Fruit fly (Drosophila melanogaster) whole organism, adult: ENCODE data around the gene CG2256.

Experiments used
- CG11617 ChIP-seq: fragments of 200-800 bp; sonication (Bioruptor generic); optimal IDR thresholded peaks from 2 replicates; lab custom pipeline; 2017; ENCODE audit warnings: mild to moderate bottlenecking, missing biosample characterization, missing genetic modification reagents, missing genetic modification characterization
- CG12768 ChIP-seq: fragments of 200-800 bp; sonication (Bioruptor generic); optimal IDR thresholded peaks from 2 replicates; lab custom pipeline; 2017; ENCODE audit warnings: missing biosample characterization, missing genetic modification characterization, mild to moderate bottlenecking, moderate library complexity, missing genetic modification reagents
- CG14711 ChIP-seq: fragments of 200-800 bp; sonication (Bioruptor generic); optimal IDR thresholded peaks from 2 replicates; lab custom pipeline; 2018; ENCODE audit warnings: missing biosample characterization, mild to moderate bottlenecking, missing genetic modification characterization, moderate library complexity
- CG1620 ChIP-seq: fragments of 200-800 bp; sonication (Bioruptor generic); optimal IDR thresholded peaks from 2 replicates; lab custom pipeline; 2016; ENCODE audit warnings: missing biosample characterization, missing genetic modification characterization
- CG5204 ChIP-seq: fragments of 200-800 bp; sonication (Bioruptor generic); optimal IDR thresholded peaks from 2 replicates; lab custom pipeline; 2016; ENCODE audit warnings: missing biosample characterization, missing genetic modification characterization
- CG7045 ChIP-seq: fragments of 200-800 bp; sonication (Bioruptor generic); optimal IDR thresholded peaks from 2 replicates; lab custom pipeline; 2017; ENCODE audit warnings: missing biosample characterization, mild to moderate bottlenecking, missing genetic modification characterization
- Hr96 ChIP-seq: fragments of 200-800 bp; sonication (Bioruptor generic); optimal IDR thresholded peaks from 2 replicates; lab custom pipeline; 2016; ENCODE audit warnings: missing biosample characterization, missing genetic modification characterization
- bab1 ChIP-seq: fragments of 200-800 bp; sonication (Bioruptor generic); optimal IDR thresholded peaks from 3 replicates; lab custom pipeline; 2019; ENCODE audit warnings: missing biosample characterization, mild to moderate bottlenecking, missing genetic modification characterization, moderate library complexity
- cic ChIP-seq: fragments of 200-800 bp; sonication (Bioruptor generic); optimal IDR thresholded peaks from 2 replicates; lab custom pipeline; 2017; ENCODE audit warnings: missing biosample characterization, mild to moderate bottlenecking, missing genetic modification characterization, moderate library complexity
- kay ChIP-seq: fragments of 200-800 bp; sonication (Bioruptor generic); peaks from one replicate; lab custom pipeline; 2016; ENCODE audit warnings: missing biosample characterization, missing genetic modification characterization, borderline replicate concordance
- ovo ChIP-seq: fragments of 200-800 bp; sonication (Bioruptor generic); optimal IDR thresholded peaks from 2 replicates; lab custom pipeline; 2016; ENCODE audit warnings: missing biosample characterization, missing genetic modification characterization
- pad ChIP-seq: fragments of 200-800 bp; sonication (Bioruptor generic); optimal IDR thresholded peaks from 3 replicates; lab custom pipeline; 2017; ENCODE audit warnings: missing biosample characterization, missing genetic modification characterization, mild to moderate bottlenecking, moderate library complexity, missing genetic modification reagents
- tj ChIP-seq: fragments of 200-800 bp; sonication (Bioruptor generic); optimal IDR thresholded peaks from 3 replicates; lab custom pipeline; 2017; ENCODE audit warnings: missing biosample characterization, mild to moderate bottlenecking, missing genetic modification characterization, moderate library complexity
- toe ChIP-seq: fragments of 200-800 bp; sonication (Bioruptor generic); optimal IDR thresholded peaks from 2 replicates; lab custom pipeline; 2016; ENCODE audit warnings: missing biosample characterization, missing genetic modification characterization

The CG2256 gene

dm6 chrX:8049292-8049691, 37.7 kb downstream of the CG2256 start:
- TF ChIP-seq cic (GFP tag; lab: Kevin White, UChicago) (no peak), CG1620 (GFP tag; lab: Kevin White, UChicago) (no peak), ovo (GFP tag; lab: Kevin White, UChicago) (peak; percentile 10), CG12768 (GFP tag; lab: Kevin White, UChicago) (no peak), pad (peak; percentile 64), kay (GFP tag; lab: Kevin White, UChicago) (peak; percentile 65)

- TF ChIP-seq pad = no peak
- no peak for TF ChIP-seq CG7045 (GFP tag; lab: Kevin White, UChicago)
- TF ChIP-seq CG11617 (GFP tag; lab: Kevin White, UChicago) = no peak
- peak; percentile 74 for TF ChIP-seq ovo (GFP tag; lab: Kevin White, UChicago)
These were observed 40.5 kb downstream of the CG2256 start for dm6 chrX:8046520-8046919.

- TF ChIP-seq bab1 (GFP tag; lab: Kevin White, UChicago) = no peak
- TF ChIP-seq Hr96 (GFP tag; lab: Kevin White, UChicago) = no peak
- TF ChIP-seq CG12768 (GFP tag; lab: Kevin White, UChicago) = no peak
- TF ChIP-seq CG7045 (GFP tag; lab: Kevin White, UChicago) = no peak
- TF ChIP-seq CG5204 (GFP tag; lab: Kevin White, UChicago) = no peak
- TF ChIP-seq toe = no peak
- no peak for TF ChIP-seq CG14711 (tag; lab: Kevin White, UChicago)
These were observed 48.1 kb downstream of the CG2256 start for dm6 chrX:8038934-8039333.

- TF ChIP-seq tj (peak; percentile 73), CG12768 (GFP tag; lab: Kevin White, UChicago) (no peak), cic (GFP tag; lab: Kevin White, UChicago) (peak; percentile 83), CG1620 (GFP tag; lab: Kevin White, UChicago) (no peak), CG5204 (GFP tag; lab: Kevin White, UChicago) (no peak)
These were observed 49.7 kb downstream of the CG2256 start, which contains the start of gene CG2233 for dm6 chrX:8037334-8037733. Gene CG2233 (minus strand): TSS chrX:8037517.
